Fruit fly (Drosophila melanogaster) whole organism, embryonic: ENCODE results near the gene Catsup.

ENCODE experiments used
- Atf-2 ChIP-seq: fragments of 200-800 bp; sonication (Bioruptor generic); optimal IDR thresholded peaks from 2 replicates; lab custom pipeline; 2016; ENCODE audit warnings: missing biosample characterization, missing genetic modification characterization
- Atf3 ChIP-seq: fragments of 200-800 bp; sonication (Bioruptor generic); optimal IDR thresholded peaks from 3 replicates; lab custom pipeline; 2016; ENCODE audit warnings: missing biosample characterization, missing genetic modification characterization
- CG10321 ChIP-seq: fragments of 200-800 bp; sonication (Bioruptor generic); IDR thresholded peaks from 2 replicates; pipeline ENCODE4 v1.3.6; 2022; ENCODE audit warnings: missing biosample characterization, missing genetic modification characterization
- CG11093 ChIP-seq: fragments of 200-800 bp; sonication (Bioruptor generic); IDR thresholded peaks from 3 replicates; pipeline ENCODE4 v1.3.6; 2022; ENCODE audit warnings: missing biosample characterization, missing genetic modification characterization
- CG11504 ChIP-seq: fragments of 200-800 bp; sonication (Bioruptor generic); optimal IDR thresholded peaks from 3 replicates; lab custom pipeline; 2019; ENCODE audit warnings: missing biosample characterization, mild to moderate bottlenecking, missing genetic modification characterization, moderate library complexity
- CG11560 ChIP-seq: fragments of 200-800 bp; sonication (Bioruptor generic); IDR thresholded peaks from 3 replicates; pipeline ENCODE4 v1.3.6; 2022; ENCODE audit warnings: missing biosample characterization, missing genetic modification characterization
- CG1233 ChIP-seq: fragments of 200-800 bp; sonication (Bioruptor generic); optimal IDR thresholded peaks from 4 replicates; lab custom pipeline; 2018; ENCODE audit warnings: missing biosample characterization, mild to moderate bottlenecking, missing genetic modification characterization
- CG12744 ChIP-seq: fragments of 200-800 bp; sonication (Bioruptor generic); optimal IDR thresholded peaks from 2 replicates; lab custom pipeline; 2016; ENCODE audit warnings: missing biosample characterization, missing genetic modification characterization
- CG13775 ChIP-seq: fragments of 200-800 bp; sonication (Bioruptor generic); optimal IDR thresholded peaks from 3 replicates; lab custom pipeline; 2017; ENCODE audit warnings: missing biosample characterization, mild to moderate bottlenecking, missing genetic modification characterization
- CG14441 ChIP-seq: fragments of 200-800 bp; sonication (Bioruptor generic); IDR thresholded peaks from 2 replicates; pipeline ENCODE4 v1.3.6; 2022; ENCODE audit warnings: missing biosample characterization, missing genetic modification characterization
- CG1529 ChIP-seq: fragments of 200-800 bp; sonication (Bioruptor generic); optimal IDR thresholded peaks from 3 replicates; lab custom pipeline; 2018; ENCODE audit warnings: missing biosample characterization, missing genetic modification characterization
- CG15479 ChIP-seq: fragments of 200-800 bp; sonication (Bioruptor generic); optimal IDR thresholded peaks from 3 replicates; lab custom pipeline; 2019; ENCODE audit warnings: missing biosample characterization, mild to moderate bottlenecking, missing genetic modification characterization, moderate library complexity
- CG15601 ChIP-seq: fragments of 200-800 bp; sonication (Bioruptor generic); optimal IDR thresholded peaks from 3 replicates; lab custom pipeline; 2019; ENCODE audit warnings: missing biosample characterization, mild to moderate bottlenecking, missing genetic modification characterization, moderate library complexity
- CG17359 ChIP-seq: fragments of 200-800 bp; sonication (Bioruptor generic); optimal IDR thresholded peaks from 3 replicates; lab custom pipeline; 2018; ENCODE audit warnings: missing biosample characterization, mild to moderate bottlenecking, missing genetic modification characterization, moderate library complexity
- CG17568 ChIP-seq: fragments of 200-800 bp; sonication (Bioruptor generic); optimal IDR thresholded peaks from 2 replicates; lab custom pipeline; 2018; ENCODE audit warnings: missing biosample characterization, mild to moderate bottlenecking, missing genetic modification characterization, moderate library complexity
- CG17912 ChIP-seq: fragments of 200-800 bp; sonication (Bioruptor generic); optimal IDR thresholded peaks from 2 replicates; lab custom pipeline; 2018; ENCODE audit warnings: missing biosample characterization, mild to moderate bottlenecking, missing genetic modification characterization
- CG18262 ChIP-seq: fragments of 200-800 bp; optimal IDR thresholded peaks from 3 replicates; lab custom pipeline; 2019; ENCODE audit warnings: missing biosample characterization, mild to moderate bottlenecking, missing genetic modification characterization, moderate library complexity
- CG32772 ChIP-seq: fragments of 200-800 bp; sonication (Bioruptor generic); IDR thresholded peaks from 2 replicates; pipeline ENCODE4 v1.3.6; 2022; ENCODE audit warnings: missing biosample characterization, missing genetic modification characterization
- CG4328 ChIP-seq: fragments of 200-800 bp; sonication (Bioruptor generic); optimal IDR thresholded peaks from 3 replicates; lab custom pipeline; 2017; ENCODE audit warnings: missing biosample characterization, missing genetic modification reagents, missing genetic modification characterization
- CG6854 ChIP-seq: fragments of 200-800 bp; sonication (Bioruptor generic); optimal IDR thresholded peaks from 3 replicates; lab custom pipeline; 2017; ENCODE audit warnings: missing biosample characterization, mild to moderate bottlenecking, missing genetic modification characterization
- CG7963 ChIP-seq: fragments of 200-800 bp; sonication (Bioruptor generic); IDR thresholded peaks from 3 replicates; pipeline ENCODE4 v1.3.6; 2022; ENCODE audit warnings: missing biosample characterization, missing genetic modification characterization; ENCODE audit not compliant: partially characterized antibody
- CG8281 ChIP-seq: fragments of 200-800 bp; sonication (Bioruptor generic); optimal IDR thresholded peaks from 2 replicates; lab custom pipeline; 2018; ENCODE audit warnings: missing biosample characterization, mild to moderate bottlenecking, missing genetic modification characterization, moderate library complexity
- CG9727 ChIP-seq: fragments of 200-800 bp; sonication (Bioruptor generic); optimal IDR thresholded peaks from 3 replicates; lab custom pipeline; 2017; ENCODE audit warnings: missing biosample characterization, mild to moderate bottlenecking, missing genetic modification characterization
- Dbx ChIP-seq: fragments of 200-800 bp; sonication (Bioruptor generic); IDR thresholded peaks from 3 replicates; pipeline ENCODE4 v1.3.6; 2022; ENCODE audit warnings: missing biosample characterization, missing genetic modification characterization
- Dip2 ChIP-seq: fragments of 200-800 bp; sonication (Bioruptor generic); IDR thresholded peaks from 2 replicates; pipeline ENCODE4 v1.3.6; 2022; ENCODE audit warnings: missing biosample characterization, missing genetic modification characterization
- Hr3 ChIP-seq: fragments of 200-800 bp; sonication (Bioruptor generic); optimal IDR thresholded peaks from 3 replicates; lab custom pipeline; 2016; ENCODE audit warnings: missing biosample characterization, missing genetic modification characterization
- Jarid2 ChIP-seq: fragments of 200-800 bp; sonication (Bioruptor generic); optimal IDR thresholded peaks from 3 replicates; lab custom pipeline; 2017; ENCODE audit warnings: mild to moderate bottlenecking, missing biosample characterization, missing genetic modification reagents, missing genetic modification characterization
- Lpt ChIP-seq: fragments of >200 bp; optimal IDR thresholded peaks from 2 replicates; lab custom pipeline; 2018; ENCODE audit warnings: missing biosample characterization, missing genetic modification characterization
- NC2α ChIP-seq: fragments of 200-800 bp; sonication (Bioruptor generic); optimal IDR thresholded peaks from 2 replicates; lab custom pipeline; 2016; ENCODE audit warnings: missing biosample characterization, missing genetic modification characterization
- NC2β ChIP-seq: fragments of 200-800 bp; sonication (Bioruptor generic); optimal IDR thresholded peaks from 2 replicates; lab custom pipeline; 2016; ENCODE audit warnings: missing biosample characterization, missing genetic modification characterization
- Oaz ChIP-seq: fragments of 200-800 bp; sonication (Bioruptor generic); IDR thresholded peaks from 2 replicates; pipeline ENCODE4 v1.3.6; 2022; ENCODE audit warnings: missing biosample characterization, missing genetic modification characterization
- Rx ChIP-seq: fragments of 200-800 bp; sonication (Bioruptor generic); IDR thresholded peaks from 2 replicates; pipeline ENCODE4 v1.3.6; 2022; ENCODE audit warnings: missing biosample characterization, missing genetic modification characterization
- Sin3A ChIP-seq: fragments of >200 bp; optimal IDR thresholded peaks from 2 replicates; lab custom pipeline; 2018
- ab ChIP-seq: fragments of 200-800 bp; sonication (Bioruptor generic); optimal IDR thresholded peaks from 2 replicates; lab custom pipeline; 2016; ENCODE audit warnings: missing biosample characterization, missing genetic modification characterization
- br ChIP-seq: fragments of >200 bp; optimal IDR thresholded peaks from 2 replicates; lab custom pipeline; 2017
- corto ChIP-seq: fragments of 200-800 bp; sonication (Bioruptor generic); optimal IDR thresholded peaks from 2 replicates; lab custom pipeline; 2016; ENCODE audit warnings: missing biosample characterization, mild to moderate bottlenecking, missing genetic modification characterization, moderate library complexity
- dan ChIP-seq: fragments of 200-800 bp; sonication (Bioruptor generic); IDR thresholded peaks from 2 replicates; pipeline ENCODE4 v1.3.6; 2022; ENCODE audit warnings: missing biosample characterization, missing genetic modification characterization
- ftz-f1 ChIP-seq: fragments of 200-800 bp; sonication (Bioruptor generic); optimal IDR thresholded peaks from 2 replicates; lab custom pipeline; 2016; ENCODE audit warnings: missing biosample characterization, missing genetic modification characterization
- fu2 ChIP-seq: fragments of 200-800 bp; sonication (Bioruptor generic); optimal IDR thresholded peaks from 2 replicates; lab custom pipeline; 2016; ENCODE audit warnings: missing biosample characterization, missing genetic modification characterization
- gce ChIP-seq: fragments of 200-800 bp; sonication (Bioruptor generic); IDR thresholded peaks from 3 replicates; pipeline ENCODE4 v1.3.6; 2022; ENCODE audit warnings: missing biosample characterization, missing genetic modification characterization
- kay ChIP-seq: fragments of 200-800 bp; sonication (Bioruptor generic); optimal IDR thresholded peaks from 2 replicates; lab custom pipeline; 2016; ENCODE audit warnings: missing biosample characterization, missing genetic modification characterization
- mam ChIP-seq: fragments of 200-800 bp; sonication (Bioruptor generic); optimal IDR thresholded peaks from 3 replicates; lab custom pipeline; 2016; ENCODE audit warnings: missing biosample characterization, missing genetic modification characterization
- nmo ChIP-seq: fragments of 200-800 bp; sonication (Bioruptor generic); optimal IDR thresholded peaks from 2 replicates; lab custom pipeline; 2018; ENCODE audit warnings: missing biosample characterization, mild to moderate bottlenecking, missing genetic modification characterization, moderate library complexity
- slp2 ChIP-seq: fragments of 200-800 bp; sonication (Bioruptor generic); optimal IDR thresholded peaks from 2 replicates; lab custom pipeline; 2016; ENCODE audit warnings: missing biosample characterization, missing genetic modification characterization
- ssp ChIP-seq: fragments of 200-800 bp; sonication (Bioruptor generic); IDR thresholded peaks from 2 replicates; pipeline ENCODE4 v1.3.6; 2022; ENCODE audit warnings: missing biosample characterization, missing genetic modification characterization
- stwl ChIP-seq: fragments of 200-800 bp; sonication (Bioruptor generic); optimal IDR thresholded peaks from 3 replicates; lab custom pipeline; 2018; ENCODE audit warnings: missing biosample characterization, mild to moderate bottlenecking, missing genetic modification characterization, moderate library complexity
- tin ChIP-seq: fragments of 200-800 bp; sonication (Bioruptor generic); optimal IDR thresholded peaks from 3 replicates; lab custom pipeline; 2016; ENCODE audit warnings: missing biosample characterization, missing genetic modification characterization
- tup ChIP-seq: fragments of 200-800 bp; sonication (Bioruptor generic); optimal IDR thresholded peaks from 2 replicates; lab custom pipeline; 2016; ENCODE audit warnings: missing biosample characterization, mild to moderate bottlenecking, missing genetic modification characterization, moderate library complexity
- tx ChIP-seq: fragments of 200-800 bp; sonication (Bioruptor generic); optimal IDR thresholded peaks from 2 replicates; lab custom pipeline; 2016; ENCODE audit warnings: missing biosample characterization, missing genetic modification characterization
- usp ChIP-seq: fragments of >200 bp; optimal IDR thresholded peaks from 2 replicates; lab custom pipeline; 2017; ENCODE audit warnings: missing biosample characterization, missing genetic modification characterization
- wek ChIP-seq: fragments of 200-800 bp; sonication (Bioruptor generic); optimal IDR thresholded peaks from 3 replicates; lab custom pipeline; 2018; ENCODE audit warnings: missing biosample characterization, mild to moderate bottlenecking, missing genetic modification characterization, moderate library complexity
- zen ChIP-seq: fragments of 200-800 bp; sonication (Bioruptor generic); optimal IDR thresholded peaks from 3 replicates; lab custom pipeline; 2018; ENCODE audit warnings: missing biosample characterization, mild to moderate bottlenecking, missing genetic modification characterization, moderate library complexity

The Catsup gene

DNA sequence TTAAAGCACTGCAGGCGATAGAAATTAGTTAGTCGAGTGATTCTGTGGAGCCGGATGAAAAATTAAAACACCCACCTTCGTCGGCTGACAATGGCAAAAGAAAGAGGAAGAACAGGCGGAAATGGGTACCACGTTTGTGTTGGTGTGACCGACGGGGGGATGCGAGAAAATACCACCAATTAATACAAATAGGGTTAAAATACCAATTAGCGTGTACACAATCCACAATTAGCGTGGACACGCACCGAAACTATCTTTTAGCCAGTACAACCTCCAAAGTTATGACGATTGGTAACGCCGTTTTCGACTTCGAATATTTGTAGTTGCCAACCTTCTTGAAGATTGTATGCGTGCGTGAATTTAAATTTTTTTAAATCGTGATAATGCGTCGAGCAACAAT, 32.5 kb upstream of the Catsup start, which contains the start of gene RpL30 (continued):
- TF ChIP-seq dan (GFP tag; lab: Robert Waterston, UW): no peak
- peak; percentile 41; the same call in 1 of the 2 replicates for TF ChIP-seq CG32772
- TF ChIP-seq CG7963 (GFP tag; lab: Robert Waterston, UW): 0 out of 3 replicates have a peak, but pooled peaks have one; percentile 13
- peak; percentile 64 for TF ChIP-seq CG14441
- peak; percentile 88 for TF ChIP-seq CG17359 (tag; lab: Kevin White, UChicago)
- peak; percentile 85 for TF ChIP-seq CG1529 (GFP tag; lab: Kevin White, UChicago)
- TF ChIP-seq ssp: peak; percentile 76
- TF ChIP-seq CG17912 (GFP tag; lab: Kevin White, UChicago): peak; percentile 95
- peak; percentile 88 for TF ChIP-seq nmo (GFP tag; lab: Kevin White, UChicago)
- TF ChIP-seq ab (GFP tag; lab: Kevin White, UChicago): peak; percentile 35
- TF ChIP-seq CG12744 (GFP tag; lab: Kevin White, UChicago): peak; percentile 88
- TF ChIP-seq CG17568 (GFP tag; lab: Kevin White, UChicago): peak; percentile 91
- TF ChIP-seq CG10321 (GFP tag; lab: Robert Waterston, UW): peak; percentile 66
- TF ChIP-seq br (lab: Kevin White, UChicago): no peak
- peak; percentile 94 for TF ChIP-seq Dbx (GFP tag; lab: Robert Waterston, UW)
- TF ChIP-seq CG13775 (GFP tag; lab: Kevin White, UChicago): peak; percentile 94
- TF ChIP-seq slp2 (GFP tag; lab: Kevin White, UChicago): peak; percentile 84
- peak; percentile 95 for TF ChIP-seq CG6854
- TF ChIP-seq CG1233 (GFP tag; lab: Kevin White, UChicago): peak; percentile 93
- TF ChIP-seq CG15601: peak; percentile 94
- no peak for TF ChIP-seq Lpt
- peak; percentile 90 for TF ChIP-seq CG4328 (GFP tag; lab: Kevin White, UChicago)
- TF ChIP-seq mam (GFP tag; lab: Kevin White, UChicago): peak; percentile 86
- no peak for TF ChIP-seq tup (GFP tag; lab: Kevin White, UChicago)
- TF ChIP-seq tin (GFP tag; lab: Kevin White, UChicago): peak; percentile 80
- peak; percentile 99 for TF ChIP-seq NC2β (GFP tag; lab: Kevin White, UChicago)
- TF ChIP-seq NC2α: peak; percentile 91
- TF ChIP-seq Jarid2 (GFP tag; lab: Kevin White, UChicago): peak; percentile 85
- TF ChIP-seq Atf-2 (GFP tag; lab: Kevin White, UChicago): peak; percentile 66
- TF ChIP-seq wek (GFP tag; lab: Kevin White, UChicago): peak; percentile 90
- no peak for TF ChIP-seq corto
- TF ChIP-seq Hr3 (GFP tag; lab: Kevin White, UChicago): peak; percentile 51
- peak; percentile 91 for TF ChIP-seq ftz-f1 (GFP tag; lab: Kevin White, UChicago)
- TF ChIP-seq CG15479 (GFP tag; lab: Kevin White, UChicago): peak; percentile 23
- no peak for TF ChIP-seq Dip2 (GFP tag; lab: Robert Waterston, UW)
- no peak for TF ChIP-seq CG11093 (GFP tag; lab: Robert Waterston, UW)
- TF ChIP-seq tx: peak; percentile 74
- peak; percentile 87 for TF ChIP-seq zen (tag; lab: Kevin White, UChicago)
- TF ChIP-seq gce (GFP tag; lab: Robert Waterston, UW): peak; percentile 94
- peak; percentile 79; the same call in 2 of the 3 replicates for TF ChIP-seq CG11560 (tag; lab: Robert Waterston, UW)
- no peak for TF ChIP-seq usp (GFP tag; lab: Kevin White, UChicago)
- TF ChIP-seq CG18262 (tag; lab: Kevin White, UChicago): peak; percentile 79
- peak; percentile 95 for TF ChIP-seq CG9727 (GFP tag; lab: Kevin White, UChicago)
- peak; percentile 84 for TF ChIP-seq Rx (GFP tag; lab: Robert Waterston, UW)
- TF ChIP-seq CG8281 (tag; lab: Kevin White, UChicago): peak; percentile 61
- TF ChIP-seq Atf3 (GFP tag; lab: Kevin White, UChicago): peak; percentile 57
- TF ChIP-seq kay: peak; percentile 59
- TF ChIP-seq stwl (tag; lab: Kevin White, UChicago): peak; percentile 78
- TF ChIP-seq Sin3A (lab: Kevin White, UChicago): peak; percentile 84
- peak; percentile 89 for TF ChIP-seq CG11504
- peak; percentile 73 for TF ChIP-seq Oaz (GFP tag; lab: Robert Waterston, UW)
- TF ChIP-seq fu2 (GFP tag; lab: Kevin White, UChicago): peak; percentile 77
